Worm (Caenorhabditis elegans) whole organism, midembryonic: ENCODE measurements around the gene C05G5.7.

ENCODE experiments used
- T22C8.4 ChIP-seq: fragments of 200-800 bp; sonication (Bioruptor generic); IDR thresholded peaks from 2 replicates; pipeline ENCODE4 v1.3.6; 2022; ENCODE audit warnings: missing genetic modification characterization, missing compliant biosample characterization
- cog-1 ChIP-seq: sonication (generic microtip); optimal IDR thresholded peaks from 2 replicates; lab custom pipeline; 2016; ENCODE audit warnings: missing genetic modification characterization, missing compliant biosample characterization
- flt-1 ChIP-seq: fragments of 200-800 bp; sonication (Bioruptor generic); IDR thresholded peaks from 2 replicates; pipeline ENCODE4 v1.3.6; 2022; ENCODE audit warnings: missing genetic modification characterization, missing compliant biosample characterization
- klf-2 ChIP-seq: fragments of 200-800 bp; sonication (Bioruptor generic); conservative IDR thresholded peaks from 2 replicates; pipeline ENCODE4 v1.3.6; 2022; ENCODE audit warnings: missing genetic modification reagents, missing genetic modification characterization, missing compliant biosample characterization
- med-1 ChIP-seq: sonication (generic microtip); optimal IDR thresholded peaks from 2 replicates; lab custom pipeline; 2017; ENCODE audit warnings: missing genetic modification characterization, mild to moderate bottlenecking, missing compliant biosample characterization, antibody characterized with exemption, missing genetic modification reagents; ENCODE audit not compliant: insufficient read depth
- ref-1 ChIP-seq: fragments of 200-800 bp; sonication (Bioruptor generic); conservative IDR thresholded peaks from 2 replicates; pipeline ENCODE4 v1.3.6; 2022; ENCODE audit warnings: missing genetic modification reagents, missing genetic modification characterization, missing compliant biosample characterization
- tab-1 ChIP-seq: fragments of 200-800 bp; sonication (Bioruptor generic); IDR thresholded peaks from 2 replicates; pipeline ENCODE4 v1.3.6; 2022; ENCODE audit warnings: missing genetic modification characterization, missing compliant biosample characterization
- ztf-23 ChIP-seq: fragments of 200-800 bp; sonication (Bioruptor generic); IDR thresholded peaks from 2 replicates; pipeline ENCODE4 v1.3.6; 2022; ENCODE audit warnings: missing genetic modification reagents, missing genetic modification characterization, missing compliant biosample characterization
- ztf-29 ChIP-seq: fragments of 200-800 bp; sonication (Bioruptor generic); IDR thresholded peaks from 2 replicates; pipeline ENCODE4 v1.3.6; 2022; ENCODE audit warnings: missing genetic modification reagents, missing genetic modification characterization, missing compliant biosample characterization

The C05G5.7 gene

ce11 chrX:14743780-14744179, at the start of gene C05G5.7:
Gene C05G5.7 (minus strand): TSS chrX:14743780.
- no peak for TF ChIP-seq ztf-23 (GFP tag; lab: Robert Waterston, UW)
- TF ChIP-seq T22C8.4 (GFP tag; lab: Robert Waterston, UW) = no peak
- no peak for TF ChIP-seq klf-2 (GFP tag; lab: Robert Waterston, UW)
- no peak for TF ChIP-seq med-1 (GFP tag; lab: Kevin White, UChicago)
- no peak for TF ChIP-seq cog-1
- no peak for TF ChIP-seq flt-1 (GFP tag; lab: Robert Waterston, UW)
- TF ChIP-seq tab-1 (GFP tag; lab: Robert Waterston, UW) = no peak
- no peak for TF ChIP-seq ztf-29 (GFP tag; lab: Robert Waterston, UW)
- no peak for TF ChIP-seq ref-1 (GFP tag; lab: Robert Waterston, UW)

- TF ChIP-seq T22C8.4 (GFP tag; lab: Robert Waterston, UW) (no peak), ztf-23 (GFP tag; lab: Robert Waterston, UW) (no peak), med-1 (GFP tag; lab: Kevin White, UChicago) (no peak), ztf-29 (GFP tag; lab: Robert Waterston, UW) (no peak), cog-1 (no peak), flt-1 (GFP tag; lab: Robert Waterston, UW) (no peak), tab-1 (GFP tag; lab: Robert Waterston, UW) (no peak), klf-2 (GFP tag; lab: Robert Waterston, UW) (no peak), ref-1 (GFP tag; lab: Robert Waterston, UW) (no peak)
These were observed 49.7 kb upstream of the C05G5.7 start, which contains the start of gene sprr-2 for ce11 chrX:14793198-14793747. Gene sprr-2 (plus strand): TSS chrX:14793445.

- TF ChIP-seq klf-2 (GFP tag; lab: Robert Waterston, UW) = no peak
- TF ChIP-seq ztf-29 (GFP tag; lab: Robert Waterston, UW) = no peak
- TF ChIP-seq ref-1 (GFP tag; lab: Robert Waterston, UW) = no peak
- no peak for TF ChIP-seq tab-1 (GFP tag; lab: Robert Waterston, UW)
- no peak for TF ChIP-seq flt-1 (GFP tag; lab: Robert Waterston, UW)
- no peak for TF ChIP-seq T22C8.4 (GFP tag; lab: Robert Waterston, UW)
- no peak for TF ChIP-seq cog-1
- no peak for TF ChIP-seq med-1 (GFP tag; lab: Kevin White, UChicago)
- TF ChIP-seq ztf-23 (GFP tag; lab: Robert Waterston, UW) = no peak
These were observed 49.0 kb upstream of the C05G5.7 start for ce11 chrX:14792315-14793197.

ce11 chrX:14791195-14791739, 47.7 kb upstream of the C05G5.7 start:
- TF ChIP-seq T22C8.4 (GFP tag; lab: Robert Waterston, UW) (no peak), med-1 (GFP tag; lab: Kevin White, UChicago) (no peak), cog-1 (no peak), flt-1 (GFP tag; lab: Robert Waterston, UW) (no peak), klf-2 (GFP tag; lab: Robert Waterston, UW) (no peak)

- peak; percentile 65 for TF ChIP-seq cog-1
- no peak for TF ChIP-seq flt-1 (GFP tag; lab: Robert Waterston, UW)
These were observed 46.9 kb upstream of the C05G5.7 start, which contains the start of gene tatn-1 for ce11 chrX:14790320-14791048. Gene tatn-1 (plus strand): TSS chrX:14791008.

ce11 chrX:14787557-14787932, 44.0 kb upstream of the C05G5.7 start:
- TF ChIP-seq cog-1 (no peak), tab-1 (GFP tag; lab: Robert Waterston, UW) (no peak), ztf-29 (GFP tag; lab: Robert Waterston, UW) (no peak), ref-1 (GFP tag; lab: Robert Waterston, UW) (no peak), med-1 (GFP tag; lab: Kevin White, UChicago) (no peak), klf-2 (GFP tag; lab: Robert Waterston, UW) (no peak), ztf-23 (GFP tag; lab: Robert Waterston, UW) (no peak), T22C8.4 (GFP tag; lab: Robert Waterston, UW) (no peak), flt-1 (GFP tag; lab: Robert Waterston, UW) (no peak)

- no peak for TF ChIP-seq ztf-23 (GFP tag; lab: Robert Waterston, UW)
These were observed 43.4 kb upstream of the C05G5.7 start for ce11 chrX:14786821-14787556.

ce11 chrX:14783434-14784142, 40.0 kb upstream of the C05G5.7 start:
- TF ChIP-seq med-1 (GFP tag; lab: Kevin White, UChicago) = no peak
- TF ChIP-seq ztf-23 (GFP tag; lab: Robert Waterston, UW) = no peak
- no peak for TF ChIP-seq flt-1 (GFP tag; lab: Robert Waterston, UW)
- TF ChIP-seq T22C8.4 (GFP tag; lab: Robert Waterston, UW) = no peak
- no peak for TF ChIP-seq ztf-29 (GFP tag; lab: Robert Waterston, UW)
- no peak for TF ChIP-seq ref-1 (GFP tag; lab: Robert Waterston, UW)
- TF ChIP-seq klf-2 (GFP tag; lab: Robert Waterston, UW) = no peak
